Worm (Caenorhabditis elegans) whole organism, L4 larva: ENCODE measurements around the gene ints-11.

Experiments used
- F26F4.8 ChIP-seq: fragments of 200-800 bp; sonication (Bioruptor generic); conservative IDR thresholded peaks from 2 replicates; pipeline ENCODE4 v1.3.6; 2022; ENCODE audit warnings: missing genetic modification characterization, missing compliant biosample characterization
- F49E8.2 ChIP-seq: sonication (generic microtip); optimal IDR thresholded peaks from 2 replicates; lab custom pipeline; 2016; ENCODE audit warnings: missing compliant biosample characterization, mild to moderate bottlenecking, missing genetic modification characterization, borderline replicate concordance
- R02D3.7 ChIP-seq: fragments of 150-350 bp; sonication (generic microtip); optimal IDR thresholded peaks from 3 replicates; lab custom pipeline; 2014; ENCODE audit warnings: missing biosample characterization, missing genetic modification characterization
- T20F7.1 ChIP-seq: fragments of 200-800 bp; sonication (Bioruptor generic); optimal IDR thresholded peaks from 2 replicates; lab custom pipeline; 2018; ENCODE audit warnings: mild to moderate bottlenecking, missing genetic modification characterization, missing compliant biosample characterization
- T26A8.4 ChIP-seq: fragments of 200-800 bp; sonication (Bioruptor generic); IDR thresholded peaks from 2 replicates; pipeline ENCODE4 v1.3.6; 2022; ENCODE audit warnings: missing genetic modification characterization, missing compliant biosample characterization
- Y48G9A.11 ChIP-seq: fragments of 200-800 bp; sonication (Bioruptor generic); IDR thresholded peaks from 2 replicates; pipeline ENCODE4 v1.3.6; 2022; ENCODE audit warnings: missing genetic modification reagents, missing genetic modification characterization, missing compliant biosample characterization
- Y5F2A.4 ChIP-seq: fragments of 200-800 bp; sonication (Bioruptor generic); optimal IDR thresholded peaks from 2 replicates; lab custom pipeline; 2018; ENCODE audit warnings: mild to moderate bottlenecking, missing genetic modification characterization, missing compliant biosample characterization
- ZK546.5 ChIP-seq, 2 experiments: sonication (generic microtip); optimal IDR thresholded peaks; 2 replicates each; lab custom pipeline; 2017; ENCODE audit warnings: missing biosample characterization in 2 of 2, missing genetic modification characterization in 2 of 2
- ama-1 ChIP-seq: fragments of 150-350 bp; optimal IDR thresholded peaks from 2 replicates; lab custom pipeline; 2014; ENCODE audit warnings: inconsistent platforms, mixed read lengths
- arid-1 ChIP-seq: fragments of 200-800 bp; sonication (Bioruptor generic); conservative IDR thresholded peaks from 2 replicates; pipeline ENCODE4 v1.3.6; 2022; ENCODE audit warnings: missing genetic modification reagents, missing genetic modification characterization, missing compliant biosample characterization
- ceh-62 ChIP-seq: sonication (generic microtip); optimal IDR thresholded peaks from 2 replicates; lab custom pipeline; 2017; ENCODE audit warnings: missing biosample characterization, missing genetic modification characterization
- ces-1 ChIP-seq: fragments of 150-350 bp; sonication (generic microtip); optimal IDR thresholded peaks from 4 replicates; lab custom pipeline; 2014; ENCODE audit warnings: missing biosample characterization, missing genetic modification reagents, missing genetic modification characterization
- cey-2 ChIP-seq: sonication (generic microtip); optimal IDR thresholded peaks from 3 replicates; lab custom pipeline; 2017; ENCODE audit warnings: missing genetic modification characterization, mild to moderate bottlenecking, missing compliant biosample characterization, antibody characterized with exemption, borderline replicate concordance; ENCODE audit not compliant: insufficient read depth
- daf-12 ChIP-seq: fragments of 150-350 bp; optimal IDR thresholded peaks from 2 replicates; lab custom pipeline; 2014; ENCODE audit warnings: missing biosample characterization, missing genetic modification reagents, missing genetic modification characterization
- daf-16 ChIP-seq, 3 experiments: sonication (generic microtip); optimal IDR thresholded peaks; 2 replicates each; lab custom pipeline; 2016 to 2017; ENCODE audit warnings: missing genetic modification characterization in 3 of 3, missing genetic modification reagents in 3 of 3, mild to moderate bottlenecking in 2 of 3, missing compliant biosample characterization in 2 of 3, missing biosample characterization in 1 of 3, moderate library complexity in 1 of 3
- daf-19 ChIP-seq: fragments of 200-800 bp; sonication (Bioruptor generic); conservative IDR thresholded peaks from 2 replicates; pipeline ENCODE4 v1.3.6; 2022; ENCODE audit warnings: missing genetic modification characterization, missing compliant biosample characterization
- dpl-1 ChIP-seq: fragments of 150-350 bp; optimal IDR thresholded peaks from 2 replicates; lab custom pipeline; 2014; ENCODE audit warnings: missing biosample characterization, missing genetic modification reagents, missing genetic modification characterization
- duxl-1 ChIP-seq: sonication (generic microtip); optimal IDR thresholded peaks from 2 replicates; lab custom pipeline; 2016; ENCODE audit warnings: mild to moderate bottlenecking, missing genetic modification characterization, moderate library complexity, missing compliant biosample characterization; ENCODE audit not compliant: poor library complexity
- fkh-10 ChIP-seq: fragments of 150-350 bp; optimal IDR thresholded peaks from 2 replicates; lab custom pipeline; 2014; ENCODE audit warnings: missing biosample characterization, missing genetic modification reagents, missing genetic modification characterization
- gei-8 ChIP-seq: fragments of 200-800 bp; sonication (Bioruptor generic); optimal IDR thresholded peaks from 2 replicates; lab custom pipeline; 2018; ENCODE audit warnings: mild to moderate bottlenecking, missing genetic modification characterization, missing compliant biosample characterization
- hif-1 ChIP-seq, 2 experiments: sonication (generic microtip); optimal IDR thresholded peaks; 2 replicates each; lab custom pipeline; 2016 to 2017; ENCODE audit warnings: missing compliant biosample characterization in 2 of 2, missing genetic modification characterization in 2 of 2, missing genetic modification reagents in 2 of 2, missing genotype in 2 of 2, mild to moderate bottlenecking in 1 of 2
- hlh-30 ChIP-seq: sonication (generic microtip); optimal IDR thresholded peaks from 2 replicates; lab custom pipeline; 2017; ENCODE audit warnings: antibody characterized with exemption, mild to moderate bottlenecking, missing genetic modification characterization, missing compliant biosample characterization; ENCODE audit not compliant: insufficient read depth
- jun-1 ChIP-seq: fragments of 150-350 bp; optimal IDR thresholded peaks from 2 replicates; lab custom pipeline; 2014; ENCODE audit warnings: missing biosample characterization, missing genetic modification reagents, missing genetic modification characterization
- lin-1 ChIP-seq: fragments of 200-800 bp; sonication (Bioruptor generic); IDR thresholded peaks from 2 replicates; pipeline ENCODE4 v1.3.6; 2022; ENCODE audit warnings: missing genetic modification reagents, missing genetic modification characterization, missing compliant biosample characterization
- lin-29 ChIP-seq: fragments of 200-800 bp; sonication (Bioruptor generic); IDR thresholded peaks from 2 replicates; pipeline ENCODE4 v1.3.6; 2022; ENCODE audit warnings: missing genetic modification reagents, missing genetic modification characterization, missing compliant biosample characterization
- lin-38 ChIP-seq: fragments of 200-800 bp; sonication (Bioruptor generic); IDR thresholded peaks from 2 replicates; pipeline ENCODE4 v1.3.6; 2022; ENCODE audit warnings: missing genetic modification reagents, missing genetic modification characterization, missing compliant biosample characterization
- lin-39 ChIP-seq: fragments of 150-350 bp; optimal IDR thresholded peaks from 2 replicates; lab custom pipeline; 2014; ENCODE audit warnings: missing biosample characterization, missing genetic modification reagents, missing genetic modification characterization
- mdl-1 ChIP-seq, 2 experiments: fragments of 150-350 bp in 1 of 2; sonication (generic microtip) in 1 of 2; optimal IDR thresholded peaks; 2 replicates each; lab custom pipeline; 2014 to 2017; ENCODE audit warnings: missing biosample characterization in 2 of 2, missing genetic modification characterization in 2 of 2
- mep-1 ChIP-seq: fragments of 150-350 bp; sonication (generic microtip); optimal IDR thresholded peaks from 3 replicates; lab custom pipeline; 2014; ENCODE audit warnings: missing biosample characterization, missing genetic modification characterization
- mes-2 ChIP-seq: sonication (generic microtip); optimal IDR thresholded peaks from 2 replicates; lab custom pipeline; 2016; ENCODE audit warnings: missing genotype, mild to moderate bottlenecking, missing genetic modification characterization, missing compliant biosample characterization; ENCODE audit not compliant: poor library complexity, severe bottlenecking
- mxl-2 ChIP-seq: fragments of 200-800 bp; sonication (Bioruptor generic); conservative IDR thresholded peaks from 2 replicates; pipeline ENCODE4 v1.3.6; 2022; ENCODE audit warnings: missing genetic modification reagents, missing genetic modification characterization, missing compliant biosample characterization
- nhr-10 ChIP-seq: fragments of 150-350 bp; optimal IDR thresholded peaks from 2 replicates; lab custom pipeline; 2014; ENCODE audit warnings: missing biosample characterization, missing genetic modification characterization
- nhr-11 ChIP-seq: fragments of 150-350 bp; optimal IDR thresholded peaks from 2 replicates; lab custom pipeline; 2014; ENCODE audit warnings: missing biosample characterization, missing genetic modification characterization
- nhr-111 ChIP-seq: fragments of 200-800 bp; sonication (Bioruptor generic); optimal IDR thresholded peaks from 2 replicates; lab custom pipeline; 2018; ENCODE audit warnings: mild to moderate bottlenecking, missing genetic modification characterization, missing compliant biosample characterization
- nhr-237 ChIP-seq: sonication (generic microtip); optimal IDR thresholded peaks from 2 replicates; lab custom pipeline; 2017; ENCODE audit warnings: missing biosample characterization, missing genetic modification characterization
- nhr-41 ChIP-seq: fragments of 200-800 bp; sonication (Bioruptor generic); IDR thresholded peaks from 2 replicates; pipeline ENCODE4 v1.3.6; 2022; ENCODE audit warnings: missing genetic modification reagents, missing genetic modification characterization, missing compliant biosample characterization
- nhr-42 ChIP-seq: fragments of 200-800 bp; sonication (Bioruptor generic); IDR thresholded peaks from 2 replicates; pipeline ENCODE4 v1.3.6; 2022; ENCODE audit warnings: missing genetic modification characterization, missing compliant biosample characterization
- nhr-6 ChIP-seq: fragments of 150-350 bp; optimal IDR thresholded peaks from 2 replicates; lab custom pipeline; 2014; ENCODE audit warnings: missing biosample characterization, missing genetic modification characterization
- nhr-77 ChIP-seq: fragments of 150-350 bp; optimal IDR thresholded peaks from 2 replicates; lab custom pipeline; 2014; ENCODE audit warnings: missing biosample characterization, missing genetic modification characterization
- rbr-2 ChIP-seq: sonication (generic microtip); optimal IDR thresholded peaks from 2 replicates; lab custom pipeline; 2016; ENCODE audit warnings: missing genotype, missing genetic modification characterization, missing compliant biosample characterization
- saeg-2 ChIP-seq: fragments of 200-800 bp; sonication (Bioruptor generic); IDR thresholded peaks from 2 replicates; pipeline ENCODE4 v1.3.6; 2022; ENCODE audit warnings: missing genetic modification reagents, missing genetic modification characterization, missing compliant biosample characterization
- sdz-12 ChIP-seq: fragments of 200-800 bp; sonication (Bioruptor generic); optimal IDR thresholded peaks from 2 replicates; lab custom pipeline; 2018; ENCODE audit warnings: mild to moderate bottlenecking, missing genetic modification characterization, missing compliant biosample characterization
- set-16 ChIP-seq: fragments of 200-800 bp; sonication (Bioruptor generic); IDR thresholded peaks from 2 replicates; pipeline ENCODE4 v1.3.6; 2022; ENCODE audit warnings: missing genetic modification reagents, missing genetic modification characterization, missing compliant biosample characterization
- spr-1 ChIP-seq: sonication (generic microtip); optimal IDR thresholded peaks from 2 replicates; lab custom pipeline; 2016; ENCODE audit warnings: mild to moderate bottlenecking, missing genetic modification characterization, missing compliant biosample characterization
- spr-3 ChIP-seq: fragments of 200-800 bp; sonication (Bioruptor generic); optimal IDR thresholded peaks from 2 replicates; lab custom pipeline; 2018; ENCODE audit warnings: mild to moderate bottlenecking, missing genetic modification characterization, missing compliant biosample characterization
- tag-97 ChIP-seq: fragments of 200-800 bp; sonication (Bioruptor generic); IDR thresholded peaks from 2 replicates; pipeline ENCODE4 v1.3.6; 2022; ENCODE audit warnings: missing genetic modification characterization, missing compliant biosample characterization
- zfp-2 ChIP-seq: sonication (generic microtip); optimal IDR thresholded peaks from 2 replicates; lab custom pipeline; 2016; ENCODE audit warnings: mild to moderate bottlenecking, missing genetic modification characterization, missing compliant biosample characterization

Gene ints-11

ce11 chrII:8129040-8129387 lies 14.3 kb downstream of the ints-11 start:
- TF ChIP-seq gei-8 (GFP tag; lab: Kevin White, UChicago), result no peak
- peak; percentile 40 for TF ChIP-seq hlh-30 (tag; lab: Kevin White, UChicago)
- TF ChIP-seq mep-1 (tag; lab: Kevin White, UChicago), result peak; percentile 56

DNA sequence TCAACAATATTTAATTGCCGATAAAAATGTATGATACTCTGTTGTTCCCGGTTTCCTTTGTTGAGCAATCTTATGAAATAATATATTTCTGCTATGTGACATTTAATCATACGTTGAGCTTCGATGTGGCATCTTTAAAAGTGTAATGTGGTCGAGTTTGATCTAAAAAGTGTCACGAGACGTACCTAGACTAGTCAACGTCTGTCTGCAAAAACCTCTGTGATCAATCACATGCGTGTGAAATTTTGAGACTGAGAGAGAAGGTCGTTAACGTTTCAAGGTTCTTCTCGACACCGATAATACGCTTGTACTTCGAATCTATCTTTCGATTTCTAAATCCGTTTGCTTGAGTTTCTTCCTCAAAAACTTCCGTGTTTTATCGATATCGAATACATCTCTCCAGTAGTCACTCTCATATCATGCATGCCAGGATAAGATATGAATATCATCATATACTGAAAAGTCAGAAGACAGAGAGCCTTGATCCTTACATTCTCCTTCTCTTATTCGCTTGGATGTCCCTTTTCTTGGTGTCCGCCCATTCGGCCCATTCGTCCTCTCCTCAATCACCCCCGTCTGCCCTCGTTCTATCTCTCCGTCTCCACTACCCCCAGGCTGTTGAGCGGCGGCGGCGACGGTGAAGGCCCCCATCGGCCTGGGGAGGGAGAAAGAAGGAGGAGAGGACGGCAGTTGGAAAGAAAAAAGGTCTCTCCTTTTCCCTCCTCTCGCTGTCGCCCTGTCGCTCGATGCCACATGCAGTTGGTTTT lies 14.8 kb downstream of the ints-11 start:
- TF ChIP-seq duxl-1 (tag; lab: Kevin White, UChicago) (no peak), nhr-11 (tag; lab: Kevin White, UChicago) (no peak), spr-1 (tag; lab: Kevin White, UChicago) (no peak), ces-1 (GFP tag; lab: Kevin White, UChicago) (no peak), dpl-1 (GFP tag; lab: Kevin White, UChicago) (peak; percentile 30), R02D3.7 (tag; lab: Kevin White, UChicago) (no peak), mdl-1 (tag; optimal IDR thresholded peaks at IDR 0.05; lab: Kevin White, UChicago) (peak in 1 of 2 experiments; percentile 63), ZK546.5 (tag; optimal IDR thresholded peaks at IDR 0.05; lab: Kevin White, UChicago) (no peak), mxl-2 (GFP tag; lab: Robert Waterston, UW) (no peak), tag-97 (GFP tag; lab: Robert Waterston, UW) (no peak), mes-2 (tag; lab: Kevin White, UChicago) (peak; percentile 66), T20F7.1 (peak; percentile 47), daf-19 (no peak), Y48G9A.11 (GFP tag; lab: Robert Waterston, UW) (no peak), Y5F2A.4 (no peak), saeg-2 (GFP tag; lab: Robert Waterston, UW) (no peak), nhr-42 (GFP tag; lab: Robert Waterston, UW) (no peak), gei-8 (GFP tag; lab: Kevin White, UChicago) (no peak), set-16 (peak; percentile 98), ama-1 (lab: Kevin White, UChicago) (no peak), F49E8.2 (no peak), nhr-111 (GFP tag; lab: Kevin White, UChicago) (no peak), daf-12 (tag; lab: Kevin White, UChicago) (no peak), jun-1 (tag; lab: Kevin White, UChicago) (no peak), lin-38 (GFP tag; lab: Robert Waterston, UW) (peak; percentile 13; the same call in 1 of the 2 replicates), lin-29 (GFP tag; lab: Robert Waterston, UW) (no peak), nhr-77 (tag; lab: Kevin White, UChicago) (peak; percentile 4), mep-1 (tag; lab: Kevin White, UChicago) (no peak), T26A8.4 (GFP tag; lab: Robert Waterston, UW) (no peak; the same call in 1 of the 2 replicates), fkh-10 (GFP tag; lab: Kevin White, UChicago) (no peak), zfp-2 (tag; lab: Kevin White, UChicago) (no peak), nhr-10 (tag; lab: Kevin White, UChicago) (no peak), F26F4.8 (GFP tag; lab: Robert Waterston, UW) (no peak), lin-1 (0 out of 2 replicates have a peak, but pooled peaks have one; percentile 33), spr-3 (GFP tag; lab: Kevin White, UChicago) (no peak), hif-1 (tag; optimal IDR thresholded peaks at IDR 0.05; lab: Kevin White, UChicago) (no peak), nhr-41 (GFP tag; lab: Robert Waterston, UW) (no peak), ceh-62 (no peak), daf-16 (GFP tag; optimal IDR thresholded peaks at IDR 0.05; lab: Kevin White, UChicago) (peak in 1 of 2 experiments; percentile 30), daf-16 (tag; optimal IDR thresholded peaks at IDR 0.05; lab: Kevin White, UChicago) (peak; percentile 7), rbr-2 (tag; lab: Kevin White, UChicago) (peak; percentile 55), nhr-237 (no peak), arid-1 (GFP tag; lab: Robert Waterston, UW) (no peak), lin-39 (no peak), sdz-12 (no peak), nhr-6 (tag; lab: Kevin White, UChicago) (no peak), cey-2 (no peak)
